Worm (Caenorhabditis elegans): ENCODE results near the gene srh-192.

ce11 chrV:4326841-4327240, 11.9 kb upstream of the srh-192 start, which contains the start of gene D2063.1:
- no peak for TF ChIP-seq efl-1 (GFP tag; optimal IDR thresholded peaks at IDR 0.05)
- TF ChIP-seq ama-1 (optimal IDR thresholded peaks at IDR 0.05), result no peak
- no peak for TF ChIP-seq ama-1 (GFP tag; optimal IDR thresholded peaks at IDR 0.05)
- TF ChIP-seq dpl-1 (GFP tag; optimal IDR thresholded peaks at IDR 0.05), result no peak
- TF ChIP-seq hrde-1 (tag; optimal IDR thresholded peaks at IDR 0.05; ENCODE audit: borderline replicate concordance), result no peak
- TF ChIP-seq sdz-38 (tag; optimal IDR thresholded peaks at IDR 0.05), result no peak
- no peak for TF ChIP-seq zim-3 (tag; optimal IDR thresholded peaks at IDR 0.05)
- no peak for TF ChIP-seq tbp1 (GFP tag; optimal IDR thresholded peaks at IDR 0.05)
- TF ChIP-seq F23B12.7 (tag; optimal IDR thresholded peaks at IDR 0.05; ENCODE audit: insufficient read depth), result no peak
- TF ChIP-seq madf-10 (tag; optimal IDR thresholded peaks at IDR 0.05), result no peak

All from whole organism, young adult.